Fruit fly (Drosophila melanogaster) whole organism, embryonic: Measurements from ENCODE around the gene dgt6.

Experiments
- Bteb2 ChIP-seq: fragments of 200-800 bp; sonication (Bioruptor generic); optimal IDR thresholded peaks from 2 replicates; lab custom pipeline; 2016; ENCODE audit warnings: missing biosample characterization, missing genetic modification characterization
- CG10431 ChIP-seq: fragments of 200-800 bp; sonication (Bioruptor generic); optimal IDR thresholded peaks from 3 replicates; lab custom pipeline; 2018; ENCODE audit warnings: missing biosample characterization, mild to moderate bottlenecking, missing genetic modification characterization
- CG11456 ChIP-seq: fragments of 200-800 bp; sonication (Bioruptor generic); IDR thresholded peaks from 3 replicates; pipeline ENCODE4 v1.3.6; 2022; ENCODE audit warnings: missing biosample characterization, missing genetic modification characterization
- CG12071 ChIP-seq: fragments of 200-800 bp; sonication (Bioruptor generic); optimal IDR thresholded peaks from 3 replicates; lab custom pipeline; 2018; ENCODE audit warnings: missing biosample characterization, mild to moderate bottlenecking, missing genetic modification characterization
- CG12659 ChIP-seq: fragments of 200-800 bp; sonication (Bioruptor generic); optimal IDR thresholded peaks from 3 replicates; lab custom pipeline; 2017; ENCODE audit warnings: mild to moderate bottlenecking, missing biosample characterization, missing genetic modification reagents, missing genetic modification characterization
- CG12769 ChIP-seq: fragments of 200-800 bp; sonication (Bioruptor generic); optimal IDR thresholded peaks from 2 replicates; lab custom pipeline; 2019; ENCODE audit warnings: missing biosample characterization, mild to moderate bottlenecking, missing genetic modification characterization, moderate library complexity
- CG13123 ChIP-seq: fragments of 200-800 bp; sonication (Bioruptor generic); optimal IDR thresholded peaks from 2 replicates; lab custom pipeline; 2016; ENCODE audit warnings: missing biosample characterization, missing genetic modification characterization
- CG2712 ChIP-seq: fragments of 200-800 bp; optimal IDR thresholded peaks from 3 replicates; lab custom pipeline; 2019; ENCODE audit warnings: missing biosample characterization, mild to moderate bottlenecking, missing genetic modification characterization, moderate library complexity
- CG31224 ChIP-seq: fragments of 200-800 bp; sonication (Bioruptor generic); IDR thresholded peaks from 2 replicates; pipeline ENCODE4 v1.3.6; 2022; ENCODE audit warnings: missing biosample characterization, missing genetic modification characterization
- CG3163 ChIP-seq: fragments of 200-800 bp; sonication (Bioruptor generic); optimal IDR thresholded peaks from 3 replicates; lab custom pipeline; 2016; ENCODE audit warnings: missing biosample characterization, missing genetic modification characterization
- CG4707 ChIP-seq: fragments of 200-800 bp; sonication (Bioruptor generic); optimal IDR thresholded peaks from 2 replicates; lab custom pipeline; 2018; ENCODE audit warnings: missing biosample characterization, mild to moderate bottlenecking, missing genetic modification characterization, moderate library complexity
- CG6689 ChIP-seq: fragments of 200-800 bp; sonication (Bioruptor generic); IDR thresholded peaks from 2 replicates; pipeline ENCODE4 v1.3.6; 2022; ENCODE audit warnings: missing biosample characterization, missing genetic modification characterization
- CG7271 ChIP-seq: fragments of 200-800 bp; sonication (Bioruptor generic); optimal IDR thresholded peaks from 2 replicates; lab custom pipeline; 2018; ENCODE audit warnings: missing biosample characterization, mild to moderate bottlenecking, missing genetic modification characterization, moderate library complexity
- CG7987 ChIP-seq: fragments of 200-800 bp; sonication (Bioruptor generic); optimal IDR thresholded peaks from 2 replicates; lab custom pipeline; 2018; ENCODE audit warnings: missing biosample characterization, mild to moderate bottlenecking, missing genetic modification characterization, moderate library complexity
- CG8388 ChIP-seq: fragments of 200-800 bp; sonication (Bioruptor generic); optimal IDR thresholded peaks from 2 replicates; lab custom pipeline; 2019; ENCODE audit warnings: missing biosample characterization, mild to moderate bottlenecking, missing genetic modification characterization, moderate library complexity
- CG8944 ChIP-seq: fragments of 200-800 bp; sonication (Bioruptor generic); optimal IDR thresholded peaks from 3 replicates; lab custom pipeline; 2016; ENCODE audit warnings: missing biosample characterization, missing genetic modification characterization
- CG9609 ChIP-seq: fragments of 200-800 bp; sonication (Bioruptor generic); optimal IDR thresholded peaks from 3 replicates; lab custom pipeline; 2016; ENCODE audit warnings: missing biosample characterization, missing genetic modification characterization
- D19B ChIP-seq: fragments of 200-800 bp; sonication (Bioruptor generic); optimal IDR thresholded peaks from 2 replicates; lab custom pipeline; 2017; ENCODE audit warnings: missing biosample characterization, mild to moderate bottlenecking, missing genetic modification characterization
- Dad ChIP-seq: fragments of 200-800 bp; sonication (Bioruptor generic); optimal IDR thresholded peaks from 3 replicates; lab custom pipeline; 2016; ENCODE audit warnings: missing biosample characterization, missing genetic modification characterization
- Dbx ChIP-seq: fragments of 200-800 bp; sonication (Bioruptor generic); IDR thresholded peaks from 3 replicates; pipeline ENCODE4 v1.3.6; 2022; ENCODE audit warnings: missing biosample characterization, missing genetic modification characterization
- Gug ChIP-seq: fragments of 200-800 bp; sonication (Bioruptor generic); IDR thresholded peaks from 4 replicates; pipeline ENCODE4 v1.3.6; 2022; ENCODE audit warnings: missing biosample characterization, missing genetic modification characterization
- Hr78 ChIP-seq, 2 experiments: fragments of 200-800 bp in 1 of 2; fragments of >200 bp in 1 of 2; sonication (Bioruptor generic) in 1 of 2; optimal IDR thresholded peaks; 2 replicates each; lab custom pipeline; 2017 to 2019; ENCODE audit warnings: missing biosample characterization in 2 of 2, missing genetic modification characterization in 2 of 2, mild to moderate bottlenecking in 1 of 2, moderate library complexity in 1 of 2
- Six4 ChIP-seq: fragments of 200-800 bp; sonication (Bioruptor generic); optimal IDR thresholded peaks from 2 replicates; lab custom pipeline; 2016; ENCODE audit warnings: missing biosample characterization, missing genetic modification characterization
- ara ChIP-seq: fragments of 200-800 bp; sonication (Bioruptor generic); IDR thresholded peaks from 2 replicates; pipeline ENCODE4 v1.3.6; 2022; ENCODE audit warnings: missing biosample characterization, missing genetic modification characterization
- ash1 ChIP-seq: fragments of 200-800 bp; sonication (Bioruptor generic); optimal IDR thresholded peaks from 2 replicates; lab custom pipeline; 2018; ENCODE audit warnings: missing biosample characterization, mild to moderate bottlenecking, missing genetic modification characterization
- chn ChIP-seq: fragments of 200-800 bp; sonication (Bioruptor generic); optimal IDR thresholded peaks from 2 replicates; lab custom pipeline; 2016; ENCODE audit warnings: missing biosample characterization, missing genetic modification characterization
- danr ChIP-seq: fragments of 200-800 bp; sonication (Bioruptor generic); IDR thresholded peaks from 2 replicates; pipeline ENCODE4 v1.3.6; 2022; ENCODE audit warnings: missing biosample characterization, missing genetic modification characterization
- fd3F ChIP-seq: fragments of 200-800 bp; sonication (Bioruptor generic); optimal IDR thresholded peaks from 2 replicates; lab custom pipeline; 2018; ENCODE audit warnings: missing biosample characterization, mild to moderate bottlenecking, missing genetic modification characterization, moderate library complexity
- gro ChIP-seq: fragments of 200-800 bp; sonication (Bioruptor generic); optimal IDR thresholded peaks from 2 replicates; lab custom pipeline; 2016; ENCODE audit warnings: missing biosample characterization, missing genetic modification characterization
- hbn ChIP-seq: fragments of 200-800 bp; sonication (Bioruptor generic); IDR thresholded peaks from 2 replicates; pipeline ENCODE4 v1.3.6; 2022; ENCODE audit warnings: missing biosample characterization, missing genetic modification characterization; ENCODE audit not compliant: partially characterized antibody
- hkb ChIP-seq, 2 experiments: fragments of 200-800 bp in 1 of 2; fragments of >200 bp in 1 of 2; sonication (Bioruptor generic) in 1 of 2; IDR thresholded peaks in 1 of 2; optimal IDR thresholded peaks in 1 of 2; 2 replicates each; pipeline versions ENCODE4 v1.3.6 to Lab custom; 2017 to 2022; ENCODE audit warnings: missing biosample characterization in 1 of 2, missing genetic modification characterization in 1 of 2
- klu ChIP-seq: fragments of 200-800 bp; sonication (Bioruptor generic); IDR thresholded peaks from 2 replicates; pipeline ENCODE4 v1.3.6; 2022; ENCODE audit warnings: missing biosample characterization, missing genetic modification characterization
- nerfin-1 ChIP-seq: fragments of 200-800 bp; sonication (Bioruptor generic); optimal IDR thresholded peaks from 3 replicates; lab custom pipeline; 2019; ENCODE audit warnings: missing biosample characterization, mild to moderate bottlenecking, missing genetic modification characterization, moderate library complexity
- oc ChIP-seq: fragments of 200-800 bp; sonication (Bioruptor generic); optimal IDR thresholded peaks from 2 replicates; lab custom pipeline; 2018; ENCODE audit warnings: missing biosample characterization, mild to moderate bottlenecking, missing genetic modification characterization, moderate library complexity
- org-1 ChIP-seq: fragments of 200-800 bp; sonication (Bioruptor generic); optimal IDR thresholded peaks from 2 replicates; lab custom pipeline; 2017; ENCODE audit warnings: missing biosample characterization, missing genetic modification characterization
- prd ChIP-seq, 3 experiments: fragments of >200 bp in 2 of 3; fragments of 200-800 bp in 1 of 3; sonication (Bioruptor generic) in 1 of 3; optimal IDR thresholded peaks in 2 of 3; IDR thresholded peaks in 1 of 3; 2 replicates in 2 of 3; 3 replicates in 1 of 3; pipeline versions ENCODE4 v1.3.6 to Lab custom; 2017 to 2022; ENCODE audit warnings: missing biosample characterization in 1 of 3, missing genetic modification characterization in 1 of 3
- psq ChIP-seq: fragments of 200-800 bp; sonication (Bioruptor generic); optimal IDR thresholded peaks from 2 replicates; lab custom pipeline; 2017; ENCODE audit warnings: missing biosample characterization, missing genetic modification characterization
- pum ChIP-seq: fragments of 200-800 bp; sonication (Bioruptor generic); optimal IDR thresholded peaks from 2 replicates; lab custom pipeline; 2016; ENCODE audit warnings: missing biosample characterization, missing genetic modification characterization
- rib ChIP-seq: fragments of 200-800 bp; sonication (Bioruptor generic); IDR thresholded peaks from 2 replicates; pipeline ENCODE4 v1.3.6; 2022; ENCODE audit warnings: missing biosample characterization, missing genetic modification characterization
- salm ChIP-seq: fragments of 200-800 bp; sonication (Bioruptor generic); optimal IDR thresholded peaks from 2 replicates; lab custom pipeline; 2018; ENCODE audit warnings: missing biosample characterization, mild to moderate bottlenecking, missing genetic modification characterization
- sc ChIP-seq, 3 experiments: fragments of >200 bp in 2 of 3; fragments of 200-800 bp in 1 of 3; sonication (Bioruptor generic) in 1 of 3; optimal IDR thresholded peaks; 2 replicates in 2 of 3; 3 replicates in 1 of 3; lab custom pipeline; 2017; ENCODE audit warnings: mild to moderate bottlenecking in 1 of 3, missing biosample characterization in 1 of 3, missing genetic modification characterization in 1 of 3, missing genetic modification reagents in 1 of 3
- seq ChIP-seq: fragments of 200-800 bp; sonication (Bioruptor generic); IDR thresholded peaks from 2 replicates; pipeline ENCODE4 v1.3.6; 2022; ENCODE audit warnings: missing biosample characterization, missing genetic modification characterization
- sug ChIP-seq: fragments of 200-800 bp; optimal IDR thresholded peaks from 2 replicates; lab custom pipeline; 2019; ENCODE audit warnings: missing biosample characterization, mild to moderate bottlenecking, missing genetic modification characterization, moderate library complexity
- tna ChIP-seq: fragments of 200-800 bp; sonication (Bioruptor generic); IDR thresholded peaks from 2 replicates; pipeline ENCODE4 v1.3.6; 2022; ENCODE audit warnings: missing biosample characterization, missing genetic modification characterization; ENCODE audit not compliant: partially characterized antibody
- wdn ChIP-seq: fragments of 200-800 bp; sonication (Bioruptor generic); IDR thresholded peaks from 2 replicates; pipeline ENCODE4 v1.3.6; 2022; ENCODE audit warnings: missing biosample characterization, missing genetic modification characterization
- wor ChIP-seq: fragments of 200-800 bp; sonication (Bioruptor generic); IDR thresholded peaks from 2 replicates; pipeline ENCODE4 v1.3.6; 2022; ENCODE audit warnings: missing biosample characterization, missing genetic modification characterization
- zfh1 ChIP-seq: fragments of 200-800 bp; sonication (Bioruptor generic); IDR thresholded peaks from 3 replicates; pipeline ENCODE4 v1.3.6; 2022; ENCODE audit warnings: missing biosample characterization, missing genetic modification characterization

The dgt6 gene

dm6 chr3R:29122817-29123611 lies 7.8 kb downstream of the dgt6 start, which contains the start of the genes yem and Ctl2 (continued):
- TF ChIP-seq CG7271 (no peak), Gug (GFP tag; lab: Robert Waterston, UW) (peak; percentile 72; the same call in 3 of the 4 replicates), CG12071 (peak; percentile 38), ash1 (GFP tag; lab: Kevin White, UChicago) (peak; percentile 57), wor (peak; percentile 47; the same call in 1 of the 2 replicates), CG2712 (peak; percentile 68), Hr78 (GFP tag; optimal IDR thresholded peaks at IDR 0.05; lab: Kevin White, UChicago) (no peak), wdn (GFP tag; lab: Robert Waterston, UW) (peak; percentile 51), CG8944 (GFP tag; lab: Kevin White, UChicago) (peak; percentile 72), salm (tag; lab: Kevin White, UChicago) (no peak), prd (optimal IDR thresholded peaks at IDR 0.05; lab: Kevin White, UChicago) (no peak), prd (GFP tag; IDR thresholded peaks at IDR 0.05; lab: Robert Waterston, UW) (peak; percentile 57; the same call in 2 of the 3 replicates), zfh1 (GFP tag; lab: Robert Waterston, UW) (peak; percentile 75), CG10431 (GFP tag; lab: Kevin White, UChicago) (no peak), CG3163 (GFP tag; lab: Kevin White, UChicago) (peak; percentile 72), CG31224 (GFP tag; lab: Robert Waterston, UW) (no peak; the same call in none of the 2 replicates), fd3F (GFP tag; lab: Kevin White, UChicago) (peak; percentile 10), ara (0 out of 2 replicates have a peak, but pooled peaks have one; percentile 50), tna (0 out of 2 replicates have a peak, but pooled peaks have one; percentile 16), oc (tag; lab: Kevin White, UChicago) (peak; percentile 7), sug (tag; lab: Kevin White, UChicago) (peak; percentile 76), org-1 (GFP tag; lab: Kevin White, UChicago) (no peak), Bteb2 (peak; percentile 73), CG7987 (GFP tag; lab: Kevin White, UChicago) (peak; percentile 38), CG13123 (peak; percentile 17), nerfin-1 (peak; percentile 81), seq (GFP tag; lab: Robert Waterston, UW) (no peak), Dad (GFP tag; lab: Kevin White, UChicago) (peak; percentile 86), CG9609 (GFP tag; lab: Kevin White, UChicago) (peak; percentile 80), CG8388 (GFP tag; lab: Kevin White, UChicago) (peak; percentile 41), psq (peak; percentile 53), hkb (optimal IDR thresholded peaks at IDR 0.05; lab: Kevin White, UChicago) (peak; percentile 88), hkb (GFP tag; IDR thresholded peaks at IDR 0.05; lab: Robert Waterston, UW) (no peak), chn (peak; percentile 76), CG4707 (GFP tag; lab: Kevin White, UChicago) (no peak), CG6689 (GFP tag; lab: Robert Waterston, UW) (peak; percentile 18; the same call in 1 of the 2 replicates), gro (peak; percentile 84), D19B (GFP tag; lab: Kevin White, UChicago) (peak; percentile 50), Six4 (GFP tag; lab: Kevin White, UChicago) (peak; percentile 42), Dbx (GFP tag; lab: Robert Waterston, UW) (peak; percentile 78; the same call in 1 of the 3 replicates), sc (optimal IDR thresholded peaks at IDR 0.05; lab: Kevin White, UChicago) (no peak), sc (GFP tag; optimal IDR thresholded peaks at IDR 0.05; lab: Kevin White, UChicago) (peak; percentile 12), rib (GFP tag; lab: Robert Waterston, UW) (peak; percentile 87), pum (GFP tag; lab: Kevin White, UChicago) (peak; percentile 83), CG12659 (peak; percentile 79), CG11456 (GFP tag; lab: Robert Waterston, UW) (peak; percentile 81), danr (no peak), hbn (GFP tag; lab: Robert Waterston, UW) (no peak), klu (GFP tag; lab: Robert Waterston, UW) (peak; percentile 67), CG12769 (tag; lab: Kevin White, UChicago) (peak; percentile 48)
